Worm (Caenorhabditis elegans): ENCODE data around the gene bath-30.

- no peak for TF ChIP-seq F49E8.2 (tag; optimal IDR thresholded peaks at IDR 0.05; ENCODE audit: borderline replicate concordance)
- no peak for TF ChIP-seq aha-1 (tag)
- TF ChIP-seq spr-1 (tag; optimal IDR thresholded peaks at IDR 0.05), result no peak
- TF ChIP-seq lin-1 (GFP tag; IDR thresholded peaks at IDR 0.05), result no peak
- no peak for TF ChIP-seq snpc-4 (tag; optimal IDR thresholded peaks at IDR 0.05)
- no peak for TF ChIP-seq arid-1 (GFP tag; conservative IDR thresholded peaks at IDR 0.05)
- TF ChIP-seq aly-2 (tag; optimal IDR thresholded peaks at IDR 0.05), result no peak
- TF ChIP-seq unc-62 (GFP tag; optimal IDR thresholded peaks at IDR 0.05 in 1 of 2), result no peak
- no peak for TF ChIP-seq unc-62 (tag; optimal IDR thresholded peaks at IDR 0.05)
- TF ChIP-seq lir-3 (tag; optimal IDR thresholded peaks at IDR 0.05), result no peak
- TF ChIP-seq nhr-11 (tag; optimal IDR thresholded peaks at IDR 0.05), result no peak
These were observed 23.0 kb downstream of the bath-30 start, which contains the start of gene Y46D2A.2 for ce11 chrII:3323179-3323578.

Measured in whole organism, L4 larva.